Worm (Caenorhabditis elegans): ENCODE measurements around the gene F59A7.2.

Gene F59A7.2

DNA sequence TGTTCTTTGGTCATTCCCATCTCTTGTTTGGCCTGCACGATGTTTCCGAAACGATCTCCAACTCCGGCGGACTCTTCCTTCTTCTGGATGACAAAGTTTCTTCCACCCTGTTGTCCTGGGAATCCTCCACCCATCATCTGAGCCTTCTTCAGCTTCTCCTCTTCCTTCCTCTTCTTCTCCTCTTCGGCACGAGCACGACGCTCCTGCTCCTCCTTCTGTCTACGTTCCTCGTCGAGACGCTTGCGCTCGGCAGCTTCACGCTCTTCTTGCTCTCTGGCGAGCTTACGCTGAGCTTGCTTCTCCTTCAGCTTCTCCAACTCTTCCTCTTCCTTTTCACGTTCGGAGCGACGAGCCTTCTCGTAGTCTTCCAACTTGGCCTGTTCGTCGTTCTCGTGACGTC lies 24.9 kb downstream of the F59A7.2 start:
- TF ChIP-seq fkh-2 (tag; optimal IDR thresholded peaks at IDR 0.05) (no peak), lsy-12 (tag; optimal IDR thresholded peaks at IDR 0.05) (no peak), ztf-4 (tag; optimal IDR thresholded peaks at IDR 0.05) (no peak), ztf-11 (tag; optimal IDR thresholded peaks at IDR 0.05) (no peak), elt-1 (tag; optimal IDR thresholded peaks at IDR 0.05) (no peak), nhr-76 (tag; optimal IDR thresholded peaks at IDR 0.05) (no peak), lin-15B (tag; optimal IDR thresholded peaks at IDR 0.05) (no peak), tbx-2 (tag; optimal IDR thresholded peaks at IDR 0.05) (no peak), nhr-28 (tag; optimal IDR thresholded peaks at IDR 0.05) (no peak), lin-39 (tag; optimal IDR thresholded peaks at IDR 0.05) (no peak), mdl-1 (tag; optimal IDR thresholded peaks at IDR 0.05) (no peak), eor-1 (tag; optimal IDR thresholded peaks at IDR 0.05) (no peak), nhr-237 (tag; optimal IDR thresholded peaks at IDR 0.05) (no peak), egl-27 (tag; optimal IDR thresholded peaks at IDR 0.05) (no peak), unc-39 (tag; optimal IDR thresholded peaks at IDR 0.05) (no peak)

DNA sequence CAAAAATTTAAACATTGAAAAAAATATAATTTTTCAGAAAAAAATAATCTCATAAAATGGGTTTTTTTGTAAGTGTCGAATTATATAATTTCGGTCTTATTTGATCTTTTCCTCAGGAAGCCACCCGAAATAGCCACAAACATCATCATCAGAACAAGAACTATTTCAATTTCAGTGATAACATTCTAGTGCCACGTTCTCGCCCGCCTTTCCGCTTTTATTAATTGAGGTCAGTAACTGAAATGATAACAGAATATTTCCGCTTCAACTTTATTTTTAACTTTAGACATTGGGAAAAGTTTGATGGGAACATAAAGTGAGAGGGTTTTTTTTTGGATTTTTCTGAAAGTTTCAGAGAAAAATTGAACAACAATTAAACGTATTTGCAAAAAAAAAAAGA lies 27.1 kb downstream of the F59A7.2 start:
- peak; percentile 28 for TF ChIP-seq pqm-1 (tag; optimal IDR thresholded peaks at IDR 0.05)
- peak; percentile 69 for TF ChIP-seq elt-2 (tag; optimal IDR thresholded peaks at IDR 0.05)
- no peak for TF ChIP-seq daf-12 (tag; optimal IDR thresholded peaks at IDR 0.05)
- no peak for TF ChIP-seq jun-1 (tag; optimal IDR thresholded peaks at IDR 0.05)

DNA sequence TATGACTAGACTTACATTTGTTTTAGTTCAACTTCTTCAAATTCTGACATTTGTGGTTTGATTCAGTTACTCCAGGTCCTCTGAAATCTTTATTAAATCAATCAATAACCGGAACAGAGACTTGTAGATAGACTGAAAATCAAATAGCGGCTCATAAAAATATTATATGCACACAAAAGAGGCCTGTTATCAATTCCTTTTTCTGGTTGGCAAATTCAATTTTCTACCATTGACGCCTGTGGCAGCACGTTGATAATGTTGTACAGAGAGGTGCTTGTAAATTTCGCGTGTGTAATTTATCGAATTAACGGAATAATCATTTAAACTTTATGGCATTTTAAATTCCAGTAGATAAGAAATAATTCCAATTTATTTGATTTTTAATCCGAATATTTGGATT lies 29.4 kb downstream of the F59A7.2 start, which contains the start of gene T08B1.1:
TSS of gene T08B1.1 (minus strand) at position 92 of the 400 bp plus-strand sequence.
- TF ChIP-seq pqm-1 (tag; optimal IDR thresholded peaks at IDR 0.05) (peak; percentile 74), ztf-11 (tag; optimal IDR thresholded peaks at IDR 0.05) (no peak), sea-2 (GFP tag; optimal IDR thresholded peaks at IDR 0.05) (no peak), elt-2 (tag; optimal IDR thresholded peaks at IDR 0.05) (peak; percentile 88)

DNA sequence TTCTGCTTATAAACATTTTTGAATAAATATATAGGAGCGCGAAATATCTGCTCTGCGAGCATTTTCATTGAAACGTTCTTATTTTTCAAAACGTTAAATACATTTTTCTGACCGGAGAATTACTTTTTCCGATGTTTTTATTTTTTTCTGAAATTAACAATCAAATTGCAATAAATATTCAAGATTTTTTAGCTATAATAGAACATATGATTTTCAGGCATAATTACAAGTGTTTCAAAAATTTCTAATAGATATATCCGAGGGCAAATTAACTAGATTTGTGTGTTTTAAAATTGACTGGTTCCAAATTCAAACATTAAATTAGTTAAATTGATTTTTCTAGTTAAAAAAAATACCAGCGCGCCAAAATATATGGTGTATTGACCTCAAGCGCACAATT lies 37.4 kb downstream of the F59A7.2 start, which contains the start of gene T08B1.4:
TSS of gene T08B1.4 (plus strand) at position 301 of the 400 bp plus-strand sequence.
- no peak for TF ChIP-seq mdl-1 (tag; optimal IDR thresholded peaks at IDR 0.05)
- no peak for TF ChIP-seq ceh-28 (tag; optimal IDR thresholded peaks at IDR 0.05)
- no peak for TF ChIP-seq ceh-82 (tag; optimal IDR thresholded peaks at IDR 0.05)
- TF ChIP-seq unc-39 (tag; optimal IDR thresholded peaks at IDR 0.05) = no peak
- TF ChIP-seq nhr-77 (tag; optimal IDR thresholded peaks at IDR 0.05) = no peak
- TF ChIP-seq mml-1 (tag; optimal IDR thresholded peaks at IDR 0.05) = no peak
- no peak for TF ChIP-seq ceh-16 (tag; optimal IDR thresholded peaks at IDR 0.05)
- TF ChIP-seq nhr-25 (tag; optimal IDR thresholded peaks at IDR 0.05) = no peak
- TF ChIP-seq nhr-76 (tag; optimal IDR thresholded peaks at IDR 0.05) = no peak
- TF ChIP-seq R02D3.7 (tag; optimal IDR thresholded peaks at IDR 0.05) = no peak
- no peak for TF ChIP-seq ceh-9 (tag; optimal IDR thresholded peaks at IDR 0.05)
- no peak for TF ChIP-seq tbx-2 (tag; optimal IDR thresholded peaks at IDR 0.05)
- no peak for TF ChIP-seq pqm-1 (tag; optimal IDR thresholded peaks at IDR 0.05)
- TF ChIP-seq pha-4 (tag; optimal IDR thresholded peaks at IDR 0.05) = no peak
- TF ChIP-seq ztf-11 (tag; optimal IDR thresholded peaks at IDR 0.05) = no peak
- no peak for TF ChIP-seq ama-1 (optimal IDR thresholded peaks at IDR 0.05)
- TF ChIP-seq egl-5 (tag; optimal IDR thresholded peaks at IDR 0.05) = no peak
- TF ChIP-seq skn-1 (tag; optimal IDR thresholded peaks at IDR 0.05) = no peak

DNA sequence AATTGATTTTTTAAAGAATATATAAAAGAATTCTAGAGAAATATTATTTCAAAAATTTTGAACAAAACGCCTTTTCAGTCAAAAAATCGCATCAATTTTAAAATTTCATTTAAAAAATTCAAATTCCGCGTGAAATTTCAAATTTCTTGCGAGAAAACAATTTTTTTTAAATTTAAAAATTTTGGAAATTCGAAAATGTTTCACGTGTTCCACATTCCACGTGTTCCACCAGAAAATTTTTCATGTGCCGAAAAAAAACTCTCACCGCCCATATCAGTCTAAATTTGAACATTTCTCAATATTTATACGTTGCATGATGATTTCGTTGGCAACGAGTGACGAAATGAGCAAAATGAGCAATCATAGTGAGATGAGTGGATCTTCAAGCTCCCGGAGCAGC lies 41.3 kb downstream of the F59A7.2 start, which contains the start of gene fbxa-201:
TSS of gene fbxa-201 (plus strand) at position 301 of the 400 bp plus-strand sequence.
- TF ChIP-seq lin-39 (tag; optimal IDR thresholded peaks at IDR 0.05) = no peak
- no peak for TF ChIP-seq nhr-67 (tag; optimal IDR thresholded peaks at IDR 0.05)
- no peak for TF ChIP-seq nhr-43 (tag; optimal IDR thresholded peaks at IDR 0.05; ENCODE audit: poor library complexity, severe bottlenecking)
- TF ChIP-seq jun-1 (tag; optimal IDR thresholded peaks at IDR 0.05) = no peak
- no peak for TF ChIP-seq nhr-25 (tag; optimal IDR thresholded peaks at IDR 0.05)
- no peak for TF ChIP-seq tbx-2 (tag; optimal IDR thresholded peaks at IDR 0.05)

DNA sequence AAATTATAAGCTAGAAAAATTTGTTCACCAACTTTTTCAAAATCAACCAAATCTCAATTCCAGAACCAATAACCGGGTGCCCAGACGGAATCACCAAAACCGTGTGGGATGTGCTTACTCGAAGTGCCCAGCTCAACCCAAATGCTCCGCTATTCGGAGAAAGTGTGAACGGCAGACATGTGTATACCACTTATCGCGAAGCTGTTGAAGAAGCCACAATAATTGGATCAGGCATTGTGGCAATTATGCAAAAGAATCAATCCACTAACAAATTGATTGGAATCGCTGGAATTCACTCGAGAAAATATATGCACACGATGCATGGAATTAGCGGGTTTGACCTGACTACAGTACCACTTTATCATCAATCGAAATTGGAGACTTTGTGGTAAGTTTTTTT lies 46.6 kb downstream of the F59A7.2 start:
- TF ChIP-seq unc-62 (GFP tag; optimal IDR thresholded peaks at IDR 0.05) = no peak
- TF ChIP-seq elt-3 (tag; optimal IDR thresholded peaks at IDR 0.05) = no peak
- TF ChIP-seq ama-1 (optimal IDR thresholded peaks at IDR 0.05) = no peak
- no peak for TF ChIP-seq aly-2 (tag; optimal IDR thresholded peaks at IDR 0.05)
- no peak for TF ChIP-seq tbx-2 (tag; optimal IDR thresholded peaks at IDR 0.05)
- TF ChIP-seq ceh-28 (tag; optimal IDR thresholded peaks at IDR 0.05) = no peak
- no peak for TF ChIP-seq jun-1 (tag; optimal IDR thresholded peaks at IDR 0.05)
- TF ChIP-seq lin-39 (tag; optimal IDR thresholded peaks at IDR 0.05) = no peak
- TF ChIP-seq egl-5 (tag; optimal IDR thresholded peaks at IDR 0.05) = no peak
- no peak for TF ChIP-seq eor-1 (tag; optimal IDR thresholded peaks at IDR 0.05)
- no peak for TF ChIP-seq elt-2 (tag; optimal IDR thresholded peaks at IDR 0.05)
- TF ChIP-seq fos-1 (tag; optimal IDR thresholded peaks at IDR 0.05) = no peak
- TF ChIP-seq nhr-12 (tag; optimal IDR thresholded peaks at IDR 0.05) = no peak
- TF ChIP-seq ceh-16 (tag; optimal IDR thresholded peaks at IDR 0.05) = no peak
- TF ChIP-seq egl-27 (tag; optimal IDR thresholded peaks at IDR 0.05) = no peak
- no peak for TF ChIP-seq nhr-28 (tag; optimal IDR thresholded peaks at IDR 0.05)
- no peak for TF ChIP-seq fkh-10 (GFP tag; optimal IDR thresholded peaks at IDR 0.05)
- TF ChIP-seq nhr-76 (tag; optimal IDR thresholded peaks at IDR 0.05) = no peak

Data from whole organism, L3 larva.